Worm (Caenorhabditis elegans) whole organism, mixed stage, embryonic: ENCODE data around the gene C12D5.3.

Experiments used
- blmp-1 ChIP-seq: fragments of 150-350 bp; optimal IDR thresholded peaks from 2 replicates; lab custom pipeline; 2014; ENCODE audit warnings: missing biosample characterization, missing genetic modification characterization
- mep-1 ChIP-seq: fragments of 150-350 bp; optimal IDR thresholded peaks from 2 replicates; lab custom pipeline; 2017; ENCODE audit warnings: missing biosample characterization, missing genetic modification reagents, missing genetic modification characterization, inconsistent platforms
- nhr-237 ChIP-seq: fragments of 150-350 bp; optimal IDR thresholded peaks from 2 replicates; lab custom pipeline; 2014; ENCODE audit warnings: missing biosample characterization, missing genetic modification characterization
- nhr-28 ChIP-seq: fragments of 150-350 bp; optimal IDR thresholded peaks from 2 replicates; lab custom pipeline; 2014; ENCODE audit warnings: missing biosample characterization, missing genetic modification characterization
- nhr-76 ChIP-seq: sonication (generic microtip); optimal IDR thresholded peaks from 2 replicates; lab custom pipeline; 2017; ENCODE audit warnings: missing biosample characterization, missing genetic modification characterization
- unc-62 ChIP-seq: fragments of 150-350 bp; optimal IDR thresholded peaks from 2 replicates; lab custom pipeline; 2014; ENCODE audit warnings: missing biosample characterization, missing genetic modification reagents, missing genetic modification characterization

DNA sequence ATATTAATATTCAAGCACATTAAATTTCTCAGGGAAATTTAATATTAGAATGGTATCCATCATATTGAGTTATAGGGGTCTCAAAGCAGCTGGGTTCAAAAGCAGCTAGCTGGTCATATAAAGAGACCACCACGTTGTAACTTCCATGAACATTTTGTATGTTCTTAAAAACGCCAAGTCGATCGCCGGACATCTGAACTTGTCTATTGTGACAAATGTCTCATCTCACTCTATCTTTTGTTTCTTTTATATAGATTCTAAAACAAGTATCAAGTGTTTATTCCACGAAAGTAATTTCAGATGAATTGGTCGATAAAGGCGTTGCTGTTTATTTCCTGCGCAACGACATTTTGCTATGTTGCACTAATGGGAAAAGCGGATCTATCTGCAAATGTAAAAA is 20.8 kb downstream of the C12D5.3 start, which contains the start of gene ZK105.3:
- no peak for TF ChIP-seq nhr-76
- TF ChIP-seq nhr-237 (tag; lab: Kevin White, UChicago): no peak
- TF ChIP-seq unc-62: no peak
- no peak for TF ChIP-seq mep-1 (tag; lab: Kevin White, UChicago)
- TF ChIP-seq nhr-28 (tag; lab: Kevin White, UChicago): no peak
- no peak for TF ChIP-seq blmp-1 (tag; lab: Kevin White, UChicago)
